Fruit fly (Drosophila melanogaster): ENCODE results near the gene CG42564.

Gene CG42564

DNA sequence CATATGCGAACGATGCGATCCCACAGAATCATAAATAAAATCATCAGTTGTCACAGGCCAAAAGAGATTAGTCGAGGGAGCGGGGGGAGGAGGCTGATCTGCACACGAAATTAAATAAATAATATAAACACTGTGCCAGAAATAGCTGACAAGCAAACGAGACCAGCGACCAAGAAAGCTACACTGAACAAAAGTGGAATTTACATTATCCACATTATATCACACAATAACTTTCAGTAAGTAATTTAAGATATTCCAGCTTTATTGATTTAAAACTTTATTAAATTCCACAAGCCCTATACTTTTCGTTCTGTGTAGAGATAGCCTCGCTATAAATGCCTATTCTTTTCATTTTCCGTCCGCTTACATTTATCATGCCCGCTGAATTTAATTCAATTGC lies 29.9 kb downstream of the CG42564 start (continued):
- TF ChIP-seq trem (tag; optimal IDR thresholded peaks at IDR 0.05) (peak; percentile 54), h (optimal IDR thresholded peaks at IDR 0.05) (no peak), ems (GFP tag; optimal IDR thresholded peaks at IDR 0.05) (peak; percentile 68), fd102C (GFP tag; optimal IDR thresholded peaks at IDR 0.05) (no peak), unc-4 (GFP tag; IDR thresholded peaks at IDR 0.05; ENCODE audit: partially characterized antibody) (no peak), aop (GFP tag; IDR thresholded peaks at IDR 0.05) (0 out of 2 replicates have a peak, but pooled peaks have one; percentile 41), NC2α (GFP tag; optimal IDR thresholded peaks at IDR 0.05) (peak; percentile 57), exex (tag; optimal IDR thresholded peaks at IDR 0.05) (no peak), E2f2 (GFP tag; IDR thresholded peaks at IDR 0.05) (peak; percentile 64; the same call in 1 of the 2 replicates), HmgD (GFP tag; optimal IDR thresholded peaks at IDR 0.05) (no peak), Xrp1 (GFP tag; IDR thresholded peaks at IDR 0.05) (peak; percentile 91), Abd-B (GFP tag; optimal IDR thresholded peaks at IDR 0.05) (peak; percentile 78), kah (GFP tag; optimal IDR thresholded peaks at IDR 0.05) (peak; percentile 3), Dbx (GFP tag; IDR thresholded peaks at IDR 0.05) (no peak; the same call in 1 of the 3 replicates), Ssrp (tag; optimal IDR thresholded peaks at IDR 0.05) (peak; percentile 74), CG16815 (GFP tag; optimal IDR thresholded peaks at IDR 0.05) (peak; percentile 58), CG2120 (GFP tag; optimal IDR thresholded peaks at IDR 0.05) (peak; percentile 87), CG12236 (GFP tag; optimal IDR thresholded peaks at IDR 0.05) (peak; percentile 64), CG1602 (GFP tag; optimal IDR thresholded peaks at IDR 0.05) (peak; percentile 72), jing (GFP tag; optimal IDR thresholded peaks at IDR 0.05) (peak; percentile 56), Rfx (GFP tag; IDR thresholded peaks at IDR 0.05) (peak; percentile 91), knrl (GFP tag; IDR thresholded peaks at IDR 0.05; ENCODE audit: partially characterized antibody) (no peak), CG10431 (GFP tag; optimal IDR thresholded peaks at IDR 0.05) (no peak), CG12769 (tag; optimal IDR thresholded peaks at IDR 0.05) (peak; percentile 70), Mrtf (GFP tag; IDR thresholded peaks at IDR 0.05) (no peak; the same call in none of the 3 replicates), wdn (GFP tag; IDR thresholded peaks at IDR 0.05) (peak; percentile 74), Six4 (GFP tag; optimal IDR thresholded peaks at IDR 0.05) (peak; percentile 54), CG9932 (GFP tag; IDR thresholded peaks at IDR 0.05) (peak; percentile 81), tin (GFP tag; optimal IDR thresholded peaks at IDR 0.05) (peak; percentile 80), Ets65A (GFP tag) (peak; percentile 96), danr (GFP tag; IDR thresholded peaks at IDR 0.05) (peak; percentile 59), psq (GFP tag; optimal IDR thresholded peaks at IDR 0.05) (peak; percentile 33), Eip74EF (GFP tag; optimal IDR thresholded peaks at IDR 0.05) (peak in 1 of 2 experiments; percentile 46), CG6854 (GFP tag; optimal IDR thresholded peaks at IDR 0.05) (peak; percentile 36), tx (GFP tag; optimal IDR thresholded peaks at IDR 0.05) (peak; percentile 71), Oli (tag; optimal IDR thresholded peaks at IDR 0.05) (peak; percentile 81), CG17359 (tag; optimal IDR thresholded peaks at IDR 0.05) (peak; percentile 87), CG8478 (optimal IDR thresholded peaks at IDR 0.05) (no peak), CG17612 (GFP tag; IDR thresholded peaks at IDR 0.05) (peak; percentile 79), lov (optimal IDR thresholded peaks at IDR 0.05) (no peak), lov (GFP tag; IDR thresholded peaks at IDR 0.05) (peak; percentile 78; the same call in 1 of the 3 replicates), croc (GFP tag; conservative IDR thresholded peaks at IDR 0.05) (peak; percentile 68), gcm2 (GFP tag; optimal IDR thresholded peaks at IDR 0.05) (peak; percentile 52), CG15269 (tag; optimal IDR thresholded peaks at IDR 0.05) (peak; percentile 88), B-H1 (GFP tag; IDR thresholded peaks at IDR 0.05) (peak; percentile 87; the same call in 2 of the 3 replicates), CG12071 (GFP tag; optimal IDR thresholded peaks at IDR 0.05) (peak; percentile 57), cad (GFP tag; optimal IDR thresholded peaks at IDR 0.05) (no peak), NC2β (GFP tag; optimal IDR thresholded peaks at IDR 0.05) (peak; percentile 58), CG8281 (tag; optimal IDR thresholded peaks at IDR 0.05) (peak; percentile 24), amos (GFP tag; IDR thresholded peaks at IDR 0.05; ENCODE audit: partially characterized antibody) (no peak), hb (GFP tag; IDR thresholded peaks at IDR 0.05; ENCODE audit: partially characterized antibody) (no peak), repo (GFP tag; optimal IDR thresholded peaks at IDR 0.05) (peak; percentile 75)

Measured in whole organism, embryonic.